Worm (Caenorhabditis elegans): ENCODE results near the gene C39D10.7.

C39D10.7 gene

DNA sequence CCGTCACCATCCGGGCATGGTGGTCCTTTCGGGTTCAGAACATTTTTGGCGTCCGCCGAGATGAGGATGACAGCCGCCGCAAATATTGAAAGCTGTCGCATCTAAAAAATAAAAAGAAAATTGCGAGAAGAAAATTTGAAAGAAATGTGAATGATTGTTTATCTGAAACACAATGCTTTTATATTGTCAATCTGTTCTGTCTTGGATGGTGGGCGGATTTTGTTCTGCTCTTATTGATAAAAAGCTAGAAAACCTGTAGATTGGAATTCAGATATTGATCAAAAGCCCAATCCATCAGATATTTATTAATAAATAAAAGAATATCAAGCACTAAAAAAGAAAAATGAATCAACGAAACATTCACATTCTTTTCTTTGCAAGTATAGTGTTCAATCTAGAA, at the start of gene C39D10.7:
Gene C39D10.7, minus strand, starts transcription at position 101 of the 400 bp plus-strand sequence.
- no peak for TF ChIP-seq ztf-18 (tag; optimal IDR thresholded peaks at IDR 0.05)
- TF ChIP-seq Y95B8A.8 (GFP tag; IDR thresholded peaks at IDR 0.05): no peak
- TF ChIP-seq dpl-1 (GFP tag; optimal IDR thresholded peaks at IDR 0.05): no peak
- no peak for TF ChIP-seq C17E4.6 (GFP tag; IDR thresholded peaks at IDR 0.05)

DNA sequence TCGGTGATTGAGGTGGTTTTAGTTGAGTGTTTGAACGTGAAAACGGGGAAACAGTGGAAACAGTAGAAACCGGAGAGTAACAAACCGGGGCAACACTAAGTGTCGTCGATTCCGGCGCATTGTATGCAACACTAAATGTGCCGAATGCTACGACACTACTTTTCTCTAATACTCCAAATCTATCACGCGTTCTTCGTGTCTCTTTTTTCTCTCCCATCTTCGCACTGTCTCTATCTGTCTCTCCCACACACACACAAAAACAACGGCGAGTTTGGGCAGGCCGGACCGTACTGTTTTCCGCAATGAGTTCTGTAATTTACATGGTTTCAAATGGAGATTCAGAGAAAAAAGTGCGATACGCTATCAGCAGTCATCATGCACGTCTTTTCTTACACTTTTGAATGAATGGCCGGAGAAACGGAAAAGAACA, 48.3 kb upstream of the C39D10.7 start:
- peak; percentile 100 for TF ChIP-seq nhr-80 (tag; optimal IDR thresholded peaks at IDR 0.05)
- no peak for TF ChIP-seq hsf-1 (GFP tag; IDR thresholded peaks at IDR 0.05)
- no peak for TF ChIP-seq Y79H2A.3 (GFP tag; conservative IDR thresholded peaks at IDR 0.05)
- peak; percentile 86 for TF ChIP-seq ztf-22 (GFP tag; optimal IDR thresholded peaks at IDR 0.05)
- TF ChIP-seq egl-44 (GFP tag; IDR thresholded peaks at IDR 0.05): 0 out of 2 replicates have a peak, but pooled peaks have one; percentile 40
- TF ChIP-seq F52B5.7 (tag; optimal IDR thresholded peaks at IDR 0.05): no peak
- peak; percentile 98 for TF ChIP-seq ets-4 (GFP tag; optimal IDR thresholded peaks at IDR 0.05)
- TF ChIP-seq unc-62 (GFP tag; optimal IDR thresholded peaks at IDR 0.05): no peak
- peak; percentile 33; the same call in 1 of the 2 replicates for TF ChIP-seq egrh-3 (GFP tag; IDR thresholded peaks at IDR 0.05)
- peak; percentile 32 for TF ChIP-seq ztf-26 (tag; optimal IDR thresholded peaks at IDR 0.05)
- no peak for TF ChIP-seq F23B12.7 (tag; optimal IDR thresholded peaks at IDR 0.05; ENCODE audit: insufficient read depth)
- peak; percentile 34 for TF ChIP-seq chd-7 (tag; optimal IDR thresholded peaks at IDR 0.05)
- peak; percentile 71 for TF ChIP-seq attf-5 (GFP tag; optimal IDR thresholded peaks at IDR 0.05)
- TF ChIP-seq cebp-1 (GFP tag; IDR thresholded peaks at IDR 0.05): 0 out of 2 replicates have a peak, but pooled peaks have one; percentile 31
- peak; percentile 71 for TF ChIP-seq cebp-1 (tag; optimal IDR thresholded peaks at IDR 0.05)
- peak; percentile 21 for TF ChIP-seq ztf-18 (tag; optimal IDR thresholded peaks at IDR 0.05)
- peak; percentile 50 for TF ChIP-seq tlf-1 (GFP tag; optimal IDR thresholded peaks at IDR 0.05)
- TF ChIP-seq madf-10 (tag; optimal IDR thresholded peaks at IDR 0.05): peak; percentile 19
- peak; percentile 57 for TF ChIP-seq lin-40 (tag; optimal IDR thresholded peaks at IDR 0.05)
- TF ChIP-seq rcor-1 (GFP tag; IDR thresholded peaks at IDR 0.05): 0 out of 2 replicates have a peak, but pooled peaks have one; percentile 16
- TF ChIP-seq Y56A3A.18 (GFP tag; IDR thresholded peaks at IDR 0.05): 0 out of 2 replicates have a peak, but pooled peaks have one; percentile 46
- TF ChIP-seq F49E8.2 (tag; optimal IDR thresholded peaks at IDR 0.05; ENCODE audit: insufficient read depth): no peak
- peak; percentile 75 for TF ChIP-seq atf-7 (tag; optimal IDR thresholded peaks at IDR 0.05)
- no peak for TF ChIP-seq snpc-4 (GFP tag; optimal IDR thresholded peaks at IDR 0.05)
- peak in 1 of 4 experiments; percentile 33 for TF ChIP-seq snpc-4 (tag; optimal IDR thresholded peaks at IDR 0.05)
- TF ChIP-seq ztf-28 (GFP tag; IDR thresholded peaks at IDR 0.05): no peak
- no peak for TF ChIP-seq nhr-179 (tag; optimal IDR thresholded peaks at IDR 0.05)
- TF ChIP-seq hmg-1.2 (GFP tag; IDR thresholded peaks at IDR 0.05): peak; percentile 72
- no peak; the same call in 1 of the 2 replicates for TF ChIP-seq dox-1 (GFP tag; IDR thresholded peaks at IDR 0.05)
- peak; percentile 57 to 63 for TF ChIP-seq let-607 (tag; optimal IDR thresholded peaks at IDR 0.05)
- peak; percentile 78 for TF ChIP-seq B0336.3 (GFP tag; IDR thresholded peaks at IDR 0.05)
- no peak for TF ChIP-seq ceh-40 (GFP tag; IDR thresholded peaks at IDR 0.05)
- TF ChIP-seq zfh-2 (GFP tag; conservative IDR thresholded peaks at IDR 0.05): peak; percentile 64; the same call in 1 of the 2 replicates

DNA sequence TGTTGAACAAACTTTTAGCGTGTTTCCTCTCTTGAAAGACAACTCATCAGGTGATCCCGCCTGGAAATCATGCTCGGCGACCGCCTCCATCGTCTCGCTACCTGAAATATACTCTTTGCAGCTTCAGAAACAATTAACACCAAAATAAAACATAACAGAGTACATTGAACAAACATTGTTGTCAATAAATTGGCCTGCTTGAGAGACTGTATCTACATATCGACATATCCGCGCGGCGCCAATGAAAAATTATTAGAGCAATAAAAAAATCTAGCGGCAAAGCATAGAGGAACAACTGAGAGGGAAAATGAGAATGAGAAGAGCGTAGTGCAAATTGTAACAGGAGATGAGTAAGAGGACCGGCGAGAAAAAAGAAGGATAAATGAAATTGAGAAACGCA, 47.9 kb upstream of the C39D10.7 start, which contains the start of gene sem-5:
Gene sem-5, minus strand, starts transcription at position 101 of the 400 bp plus-strand sequence.
- TF ChIP-seq nhr-90 (tag; optimal IDR thresholded peaks at IDR 0.05) (no peak), ztf-28 (GFP tag; IDR thresholded peaks at IDR 0.05) (no peak), Y56A3A.18 (GFP tag; IDR thresholded peaks at IDR 0.05) (no peak), F52B5.7 (tag; optimal IDR thresholded peaks at IDR 0.05) (no peak), hlh-12 (tag; optimal IDR thresholded peaks at IDR 0.05) (no peak), F49E8.2 (tag; optimal IDR thresholded peaks at IDR 0.05; ENCODE audit: insufficient read depth) (no peak), ztf-3 (GFP tag; optimal IDR thresholded peaks at IDR 0.05) (no peak), ztf-26 (tag; optimal IDR thresholded peaks at IDR 0.05) (no peak), ztf-25 (GFP tag; IDR thresholded peaks at IDR 0.05) (no peak), B0336.3 (GFP tag; IDR thresholded peaks at IDR 0.05) (no peak), ztf-6 (GFP tag; IDR thresholded peaks at IDR 0.05) (no peak), F57C9.4 (tag; optimal IDR thresholded peaks at IDR 0.05) (no peak), atf-7 (tag; optimal IDR thresholded peaks at IDR 0.05) (no peak), athp-1 (tag; optimal IDR thresholded peaks at IDR 0.05) (no peak), F57A8.1 (GFP tag; optimal IDR thresholded peaks at IDR 0.05) (no peak), nhr-27 (tag; optimal IDR thresholded peaks at IDR 0.05) (no peak), dpl-1 (GFP tag; optimal IDR thresholded peaks at IDR 0.05) (no peak), Y67H2A.10 (GFP tag; conservative IDR thresholded peaks at IDR 0.05) (no peak), sptf-2 (GFP tag; optimal IDR thresholded peaks at IDR 0.05) (no peak)
